Worm (Caenorhabditis elegans) whole organism, late embryonic: ENCODE data around the gene aass-1.

Experiments used
- fkh-10 ChIP-seq: fragments of 150-350 bp; optimal IDR thresholded peaks from 2 replicates; lab custom pipeline; 2014; ENCODE audit warnings: missing biosample characterization, missing genetic modification reagents, missing genetic modification characterization
- pha-4 ChIP-seq: fragments of 150-350 bp; optimal IDR thresholded peaks from 2 replicates; lab custom pipeline; 2018; ENCODE audit warnings: missing biosample characterization, missing genetic modification reagents, missing genetic modification characterization

ce11 chrIV:264182-264709 is 19.3 kb downstream of the aass-1 start, which contains the start of gene pat-6:
- TF ChIP-seq fkh-10: no peak
- no peak for TF ChIP-seq pha-4
